Worm (Caenorhabditis elegans): Measurements from ENCODE around the gene rap-2.
A peak's percentile ranks its signal among the peaks of the same experiment; 100 is the strongest.

rap-2 gene

ce11 chrV:15028896-15029519 is 34.9 kb downstream of the rap-2 start, which contains the start of gene F14H8.8 (continued):
- TF ChIP-seq egl-27 (tag; optimal IDR thresholded peaks at IDR 0.05) (no peak), T20F7.1 (GFP tag; optimal IDR thresholded peaks at IDR 0.05) (no peak), spr-1 (tag; optimal IDR thresholded peaks at IDR 0.05) (no peak), skn-1 (tag; optimal IDR thresholded peaks at IDR 0.05) (no peak), sdz-12 (GFP tag; optimal IDR thresholded peaks at IDR 0.05) (no peak), Y105C5A.15 (GFP tag; IDR thresholded peaks at IDR 0.05) (no peak), nhr-6 (tag; optimal IDR thresholded peaks at IDR 0.05) (peak; percentile 41), fos-1 (tag; optimal IDR thresholded peaks at IDR 0.05) (no peak), hlh-11 (tag; optimal IDR thresholded peaks at IDR 0.05) (no peak), ceh-62 (tag; optimal IDR thresholded peaks at IDR 0.05) (no peak), daf-16 (GFP tag; optimal IDR thresholded peaks at IDR 0.05) (no peak), daf-16 (tag; optimal IDR thresholded peaks at IDR 0.05) (no peak), nhr-25 (tag; optimal IDR thresholded peaks at IDR 0.05; ENCODE audit: borderline replicate concordance, insufficient read depth) (no peak), ces-1 (GFP tag; optimal IDR thresholded peaks at IDR 0.05) (no peak), attf-4 (tag; optimal IDR thresholded peaks at IDR 0.05) (no peak), F44E2.7 (GFP tag; IDR thresholded peaks at IDR 0.05) (no peak), lin-38 (GFP tag; IDR thresholded peaks at IDR 0.05) (peak; percentile 60), unc-130 (GFP tag; optimal IDR thresholded peaks at IDR 0.05) (peak; percentile 36), nhr-28 (tag; optimal IDR thresholded peaks at IDR 0.05) (no peak), Y48G9A.11 (GFP tag; IDR thresholded peaks at IDR 0.05) (peak; percentile 49; the same call in 1 of the 2 replicates), set-16 (GFP tag; IDR thresholded peaks at IDR 0.05) (no peak), snpc-4 (tag; optimal IDR thresholded peaks at IDR 0.05) (peak; percentile 77), ama-1 (optimal IDR thresholded peaks at IDR 0.05) (no peak), ceh-28 (tag; optimal IDR thresholded peaks at IDR 0.05) (no peak), ZK546.5 (tag; optimal IDR thresholded peaks at IDR 0.05) (no peak), egl-43 (GFP tag; IDR thresholded peaks at IDR 0.05) (0 out of 2 replicates have a peak, but pooled peaks have one; percentile 39), daf-19 (GFP tag; conservative IDR thresholded peaks at IDR 0.05) (no peak), zip-11 (GFP tag; IDR thresholded peaks at IDR 0.05) (no peak), dmd-9 (GFP tag; IDR thresholded peaks at IDR 0.05) (no peak), madf-9 (GFP tag; conservative IDR thresholded peaks at IDR 0.05) (no peak), php-3 (GFP tag; IDR thresholded peaks at IDR 0.05) (no peak), zag-1 (tag; optimal IDR thresholded peaks at IDR 0.05) (no peak), ctbp-1 (GFP tag; IDR thresholded peaks at IDR 0.05) (no peak)

DNA sequence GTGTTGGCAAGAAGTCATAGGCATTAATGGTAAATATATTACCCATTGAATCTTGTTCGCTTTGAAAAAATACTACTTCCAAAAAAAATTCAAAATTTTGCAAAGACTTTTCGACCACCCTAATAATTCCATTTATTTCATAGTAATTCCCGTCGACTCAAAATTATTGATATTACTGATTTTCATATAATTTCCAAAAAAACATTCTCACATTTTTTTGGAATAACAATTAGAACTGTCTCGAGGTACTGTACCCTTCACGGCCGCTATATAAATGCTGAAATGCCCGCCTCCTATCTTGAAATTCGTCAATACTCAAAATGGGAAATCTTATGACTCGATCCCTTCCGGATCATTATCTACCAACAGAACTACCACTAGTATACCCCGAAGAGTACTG is 40.3 kb downstream of the rap-2 start, which contains the start of gene F14H8.4:
TSS of gene F14H8.4 (plus strand) at position 301 of the 400 bp plus-strand sequence.
- TF ChIP-seq ceh-82 (tag; optimal IDR thresholded peaks at IDR 0.05), result no peak
- no peak for TF ChIP-seq saeg-2 (GFP tag; IDR thresholded peaks at IDR 0.05)
- TF ChIP-seq ceh-32 (tag; optimal IDR thresholded peaks at IDR 0.05; ENCODE audit: poor library complexity), result no peak
- TF ChIP-seq nhr-42 (GFP tag; IDR thresholded peaks at IDR 0.05), result no peak
- no peak for TF ChIP-seq F10B5.3 (tag; optimal IDR thresholded peaks at IDR 0.05)
- no peak for TF ChIP-seq Y5F2A.4 (GFP tag; optimal IDR thresholded peaks at IDR 0.05)

DNA sequence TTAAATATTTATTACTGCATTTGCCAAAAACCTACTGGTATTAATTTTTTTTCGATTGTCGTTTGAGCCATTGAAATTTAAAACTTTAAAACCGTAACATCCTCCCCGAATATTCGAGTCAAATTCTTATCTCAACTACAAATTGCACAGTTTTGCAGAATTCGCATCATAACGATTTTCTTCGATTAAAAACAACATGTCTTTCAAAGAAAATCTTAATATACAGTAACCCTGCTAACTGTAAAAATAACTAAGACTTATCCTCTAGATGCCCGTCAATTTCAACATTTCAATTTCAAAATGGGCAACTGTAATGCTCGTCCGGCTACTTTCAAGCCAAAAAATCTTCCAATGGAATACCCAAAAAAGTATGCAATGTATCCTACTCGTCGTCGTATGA is 43.2 kb downstream of the rap-2 start, which contains the start of gene F14H8.5:
TSS of gene F14H8.5 (plus strand) at position 301 of the 400 bp plus-strand sequence.
- TF ChIP-seq madf-9 (GFP tag; conservative IDR thresholded peaks at IDR 0.05), result no peak
- no peak for TF ChIP-seq rbr-2 (tag; optimal IDR thresholded peaks at IDR 0.05)
- TF ChIP-seq vab-7 (GFP tag; IDR thresholded peaks at IDR 0.05), result no peak
- TF ChIP-seq ceh-32 (tag; optimal IDR thresholded peaks at IDR 0.05; ENCODE audit: poor library complexity), result no peak
- no peak for TF ChIP-seq gei-8 (GFP tag; optimal IDR thresholded peaks at IDR 0.05)
- no peak for TF ChIP-seq egl-43 (GFP tag; IDR thresholded peaks at IDR 0.05)
- no peak for TF ChIP-seq zip-2 (tag; optimal IDR thresholded peaks at IDR 0.05)
- no peak for TF ChIP-seq cey-2 (tag; optimal IDR thresholded peaks at IDR 0.05; ENCODE audit: borderline replicate concordance, insufficient read depth)
- no peak for TF ChIP-seq dve-1 (tag; optimal IDR thresholded peaks at IDR 0.05; ENCODE audit: insufficient read depth)
- TF ChIP-seq unc-39 (tag; optimal IDR thresholded peaks at IDR 0.05), result no peak

Measured in whole organism, L4 larva.